Fruit fly (Drosophila melanogaster) whole organism, embryonic: ENCODE measurements around the gene Pfdn2.
A peak's percentile ranks its signal among the peaks of the same experiment; 100 is the strongest.

ENCODE experiments used
- Atf-2 ChIP-seq: fragments of 200-800 bp; sonication (Bioruptor generic); optimal IDR thresholded peaks from 2 replicates; lab custom pipeline; 2016; ENCODE audit warnings: missing biosample characterization, missing genetic modification characterization
- Atf3 ChIP-seq: fragments of 200-800 bp; sonication (Bioruptor generic); optimal IDR thresholded peaks from 3 replicates; lab custom pipeline; 2016; ENCODE audit warnings: missing biosample characterization, missing genetic modification characterization
- CG11085 ChIP-seq: fragments of 200-800 bp; sonication (Bioruptor generic); IDR thresholded peaks from 2 replicates; pipeline ENCODE4 v1.3.6; 2022; ENCODE audit warnings: missing biosample characterization, missing genetic modification characterization
- CG11247 ChIP-seq: fragments of 200-800 bp; sonication (Bioruptor generic); IDR thresholded peaks from 2 replicates; pipeline ENCODE4 v1.3.6; 2022; ENCODE audit warnings: missing biosample characterization, missing genetic modification characterization
- CG13123 ChIP-seq: fragments of 200-800 bp; sonication (Bioruptor generic); optimal IDR thresholded peaks from 2 replicates; lab custom pipeline; 2016; ENCODE audit warnings: missing biosample characterization, missing genetic modification characterization
- CG13296 ChIP-seq: fragments of 200-800 bp; sonication (Bioruptor generic); optimal IDR thresholded peaks from 3 replicates; lab custom pipeline; 2018; ENCODE audit warnings: missing biosample characterization, mild to moderate bottlenecking, missing genetic modification characterization
- CG13775 ChIP-seq: fragments of 200-800 bp; sonication (Bioruptor generic); optimal IDR thresholded peaks from 3 replicates; lab custom pipeline; 2017; ENCODE audit warnings: missing biosample characterization, mild to moderate bottlenecking, missing genetic modification characterization
- CG14860 ChIP-seq: fragments of 200-800 bp; sonication (Bioruptor generic); IDR thresholded peaks from 3 replicates; pipeline ENCODE4 v1.3.6; 2022; ENCODE audit warnings: missing biosample characterization, missing genetic modification characterization; ENCODE audit not compliant: partially characterized antibody
- CG15011 ChIP-seq: fragments of 200-800 bp; sonication (Bioruptor generic); optimal IDR thresholded peaks from 3 replicates; lab custom pipeline; 2018; ENCODE audit warnings: missing biosample characterization, mild to moderate bottlenecking, missing genetic modification characterization
- CG1647 ChIP-seq: fragments of 200-800 bp; sonication (Bioruptor generic); optimal IDR thresholded peaks from 3 replicates; lab custom pipeline; 2016; ENCODE audit warnings: missing biosample characterization, missing genetic modification characterization
- CG32767 ChIP-seq: fragments of 200-800 bp; sonication (Bioruptor generic); IDR thresholded peaks from 2 replicates; pipeline ENCODE4 v1.3.6; 2022; ENCODE audit warnings: missing biosample characterization, missing genetic modification characterization
- CG32772 ChIP-seq: fragments of 200-800 bp; sonication (Bioruptor generic); IDR thresholded peaks from 2 replicates; pipeline ENCODE4 v1.3.6; 2022; ENCODE audit warnings: missing biosample characterization, missing genetic modification characterization
- CG42726 ChIP-seq: fragments of 200-800 bp; sonication (Bioruptor generic); IDR thresholded peaks from 2 replicates; pipeline ENCODE4 v1.3.6; 2022; ENCODE audit warnings: missing biosample characterization, missing genetic modification characterization; ENCODE audit not compliant: partially characterized antibody
- CG4282 ChIP-seq: fragments of 200-800 bp; sonication (Bioruptor generic); optimal IDR thresholded peaks from 2 replicates; lab custom pipeline; 2016; ENCODE audit warnings: missing biosample characterization, missing genetic modification characterization
- CG4328 ChIP-seq: fragments of 200-800 bp; sonication (Bioruptor generic); optimal IDR thresholded peaks from 3 replicates; lab custom pipeline; 2017; ENCODE audit warnings: missing biosample characterization, missing genetic modification reagents, missing genetic modification characterization
- CG6254 ChIP-seq: fragments of 200-800 bp; sonication (Bioruptor generic); optimal IDR thresholded peaks from 3 replicates; lab custom pipeline; 2017; ENCODE audit warnings: mild to moderate bottlenecking, missing biosample characterization, missing genetic modification reagents, missing genetic modification characterization
- CG6765 ChIP-seq: fragments of 200-800 bp; sonication (Bioruptor generic); optimal IDR thresholded peaks from 3 replicates; lab custom pipeline; 2017; ENCODE audit warnings: missing biosample characterization, mild to moderate bottlenecking, missing genetic modification characterization
- E2f1 ChIP-seq: fragments of 200-800 bp; sonication (Bioruptor generic); IDR thresholded peaks from 2 replicates; pipeline ENCODE4 v1.3.6; 2022; ENCODE audit warnings: missing biosample characterization, missing genetic modification characterization
- E2f2 ChIP-seq: fragments of 200-800 bp; sonication (Bioruptor generic); IDR thresholded peaks from 2 replicates; pipeline ENCODE4 v1.3.6; 2022; ENCODE audit warnings: missing biosample characterization, missing genetic modification characterization
- GATAe ChIP-seq: fragments of 200-800 bp; sonication (Bioruptor generic); conservative IDR thresholded peaks from 2 replicates; pipeline ENCODE4 v1.3.6; 2022; ENCODE audit warnings: missing biosample characterization, missing genetic modification characterization
- HLHmδ ChIP-seq: fragments of 200-800 bp; sonication (Bioruptor generic); optimal IDR thresholded peaks from 2 replicates; lab custom pipeline; 2018; ENCODE audit warnings: missing biosample characterization, mild to moderate bottlenecking, missing genetic modification characterization, moderate library complexity
- Hsf ChIP-seq: fragments of 200-800 bp; sonication (Bioruptor generic); optimal IDR thresholded peaks from 3 replicates; lab custom pipeline; 2016; ENCODE audit warnings: missing biosample characterization, missing genetic modification characterization
- Lpt ChIP-seq: fragments of >200 bp; optimal IDR thresholded peaks from 2 replicates; lab custom pipeline; 2018; ENCODE audit warnings: missing biosample characterization, missing genetic modification characterization
- Rx ChIP-seq: fragments of 200-800 bp; sonication (Bioruptor generic); IDR thresholded peaks from 2 replicates; pipeline ENCODE4 v1.3.6; 2022; ENCODE audit warnings: missing biosample characterization, missing genetic modification characterization
- Side ChIP-seq: fragments of 200-800 bp; sonication (Bioruptor generic); optimal IDR thresholded peaks from 2 replicates; lab custom pipeline; 2016; ENCODE audit warnings: missing biosample characterization, missing genetic modification characterization
- Six4 ChIP-seq: fragments of 200-800 bp; sonication (Bioruptor generic); optimal IDR thresholded peaks from 2 replicates; lab custom pipeline; 2016; ENCODE audit warnings: missing biosample characterization, missing genetic modification characterization
- Xbp1 ChIP-seq: fragments of 200-800 bp; sonication (Bioruptor generic); optimal IDR thresholded peaks from 3 replicates; lab custom pipeline; 2016; ENCODE audit warnings: missing biosample characterization, mild to moderate bottlenecking, missing genetic modification characterization
- ac ChIP-seq: fragments of 200-800 bp; sonication (Bioruptor generic); optimal IDR thresholded peaks from 3 replicates; lab custom pipeline; 2017; ENCODE audit warnings: missing biosample characterization, mild to moderate bottlenecking, missing genetic modification characterization
- ase ChIP-seq: fragments of 200-800 bp; sonication (Bioruptor generic); IDR thresholded peaks from 3 replicates; pipeline ENCODE4 v1.3.6; 2022; ENCODE audit warnings: missing biosample characterization, missing genetic modification characterization
- cato ChIP-seq: fragments of 200-800 bp; sonication (Bioruptor generic); optimal IDR thresholded peaks from 2 replicates; lab custom pipeline; 2016; ENCODE audit warnings: missing biosample characterization, missing genetic modification characterization, borderline replicate concordance
- cg ChIP-seq: fragments of 200-800 bp; sonication (Bioruptor generic); optimal IDR thresholded peaks from 3 replicates; lab custom pipeline; 2019; ENCODE audit warnings: missing biosample characterization, mild to moderate bottlenecking, missing genetic modification characterization, moderate library complexity
- corto ChIP-seq: fragments of 200-800 bp; sonication (Bioruptor generic); optimal IDR thresholded peaks from 2 replicates; lab custom pipeline; 2016; ENCODE audit warnings: missing biosample characterization, mild to moderate bottlenecking, missing genetic modification characterization, moderate library complexity
- cwo ChIP-seq: fragments of 200-800 bp; sonication (Bioruptor generic); optimal IDR thresholded peaks from 3 replicates; lab custom pipeline; 2017; ENCODE audit warnings: missing biosample characterization, missing genetic modification characterization, mild to moderate bottlenecking, moderate library complexity, missing genetic modification reagents
- da ChIP-seq: fragments of 200-800 bp; sonication (Bioruptor generic); optimal IDR thresholded peaks from 2 replicates; lab custom pipeline; 2016; ENCODE audit warnings: missing biosample characterization, missing genetic modification characterization
- dan ChIP-seq: fragments of 200-800 bp; sonication (Bioruptor generic); IDR thresholded peaks from 2 replicates; pipeline ENCODE4 v1.3.6; 2022; ENCODE audit warnings: missing biosample characterization, missing genetic modification characterization
- dysf ChIP-seq: fragments of 200-800 bp; sonication (Bioruptor generic); IDR thresholded peaks from 3 replicates; pipeline ENCODE4 v1.3.6; 2022; ENCODE audit warnings: missing biosample characterization, missing genetic modification characterization
- gfzf ChIP-seq: fragments of 200-800 bp; sonication (Bioruptor generic); optimal IDR thresholded peaks from 2 replicates; lab custom pipeline; 2016; ENCODE audit warnings: missing biosample characterization, mild to moderate bottlenecking, missing genetic modification characterization, moderate library complexity
- grn ChIP-seq: fragments of 200-800 bp; sonication (Bioruptor generic); optimal IDR thresholded peaks from 3 replicates; lab custom pipeline; 2017; ENCODE audit warnings: missing biosample characterization, missing genetic modification characterization
- hkb ChIP-seq, 2 experiments: fragments of 200-800 bp in 1 of 2; fragments of >200 bp in 1 of 2; sonication (Bioruptor generic) in 1 of 2; IDR thresholded peaks in 1 of 2; optimal IDR thresholded peaks in 1 of 2; 2 replicates each; pipeline versions ENCODE4 v1.3.6 to Lab custom; 2017 to 2022; ENCODE audit warnings: missing biosample characterization in 1 of 2, missing genetic modification characterization in 1 of 2
- klu ChIP-seq: fragments of 200-800 bp; sonication (Bioruptor generic); IDR thresholded peaks from 2 replicates; pipeline ENCODE4 v1.3.6; 2022; ENCODE audit warnings: missing biosample characterization, missing genetic modification characterization
- mld ChIP-seq: fragments of 200-800 bp; sonication (Bioruptor generic); IDR thresholded peaks from 3 replicates; pipeline ENCODE4 v1.3.6; 2022; ENCODE audit warnings: missing biosample characterization, missing genetic modification characterization; ENCODE audit not compliant: partially characterized antibody
- p53 ChIP-seq: fragments of 200-800 bp; sonication (Bioruptor generic); optimal IDR thresholded peaks from 2 replicates; lab custom pipeline; 2016; ENCODE audit warnings: missing biosample characterization, missing genetic modification characterization
- pita ChIP-seq: fragments of 200-800 bp; sonication (Bioruptor generic); optimal IDR thresholded peaks from 2 replicates; lab custom pipeline; 2017; ENCODE audit warnings: missing biosample characterization, mild to moderate bottlenecking, missing genetic modification characterization
- sens ChIP-seq: fragments of 200-800 bp; sonication (Bioruptor generic); peaks from one replicate; lab custom pipeline; 2016; ENCODE audit warnings: missing biosample characterization, missing genetic modification characterization
- sens-2 ChIP-seq: fragments of 200-800 bp; sonication (Bioruptor generic); IDR thresholded peaks from 2 replicates; pipeline ENCODE4 v1.3.6; 2022; ENCODE audit warnings: missing biosample characterization, missing genetic modification characterization
- seq ChIP-seq: fragments of 200-800 bp; sonication (Bioruptor generic); IDR thresholded peaks from 2 replicates; pipeline ENCODE4 v1.3.6; 2022; ENCODE audit warnings: missing biosample characterization, missing genetic modification characterization
- sna ChIP-seq: fragments of 200-800 bp; sonication (Bioruptor generic); IDR thresholded peaks from 2 replicates; pipeline ENCODE4 v1.3.6; 2022; ENCODE audit warnings: missing biosample characterization, missing genetic modification characterization; ENCODE audit not compliant: partially characterized antibody
- ttk ChIP-seq: fragments of 200-800 bp; sonication (Bioruptor generic); IDR thresholded peaks from 2 replicates; pipeline ENCODE4 v2.1.2; 2022; ENCODE audit warnings: missing biosample characterization, missing genetic modification characterization
- zen ChIP-seq: fragments of 200-800 bp; sonication (Bioruptor generic); optimal IDR thresholded peaks from 3 replicates; lab custom pipeline; 2018; ENCODE audit warnings: missing biosample characterization, mild to moderate bottlenecking, missing genetic modification characterization, moderate library complexity

The Pfdn2 gene

dm6 chr3L:11118627-11119395, 44.6 kb upstream of the Pfdn2 start (continued):
- TF ChIP-seq CG32767 (GFP tag; lab: Robert Waterston, UW) (peak; percentile 89), Atf-2 (peak; percentile 55), Lpt (no peak), Hsf (GFP tag; lab: Kevin White, UChicago) (peak; percentile 38), dan (no peak), Xbp1 (GFP tag; lab: Kevin White, UChicago) (peak; percentile 11), CG32772 (no peak), cwo (GFP tag; lab: Kevin White, UChicago) (peak; percentile 55), dysf (GFP tag; lab: Robert Waterston, UW) (peak; percentile 27; the same call in 1 of the 3 replicates), ase (0 out of 3 replicates have a peak, but pooled peaks have one; percentile 30), CG1647 (GFP tag; lab: Kevin White, UChicago) (peak; percentile 47), CG4282 (GFP tag; lab: Kevin White, UChicago) (peak; percentile 24), cato (no peak), CG4328 (GFP tag; lab: Kevin White, UChicago) (peak; percentile 95), CG42726 (no peak), corto (peak; percentile 74), sens (peak; percentile 87), CG6254 (peak; percentile 61), grn (peak; percentile 73), ac (GFP tag; lab: Kevin White, UChicago) (peak; percentile 70), cg (peak; percentile 99), CG13775 (GFP tag; lab: Kevin White, UChicago) (no peak), mld (GFP tag; lab: Robert Waterston, UW) (no peak), Atf3 (GFP tag; lab: Kevin White, UChicago) (peak; percentile 42), CG11247 (GFP tag; lab: Robert Waterston, UW) (0 out of 2 replicates have a peak, but pooled peaks have one; percentile 27), Six4 (no peak), CG11085 (no peak; the same call in 1 of the 2 replicates), CG14860 (GFP tag; lab: Robert Waterston, UW) (no peak), da (GFP tag; lab: Kevin White, UChicago) (peak; percentile 6), E2f2 (GFP tag; lab: Robert Waterston, UW) (peak; percentile 50; the same call in 1 of the 2 replicates), GATAe (GFP tag; lab: Robert Waterston, UW) (no peak), hkb (optimal IDR thresholded peaks at IDR 0.05; lab: Kevin White, UChicago) (no peak), hkb (GFP tag; IDR thresholded peaks at IDR 0.05; lab: Robert Waterston, UW) (peak; percentile 85), Side (GFP tag; lab: Kevin White, UChicago) (peak; percentile 80), ttk (GFP tag; lab: Robert Waterston, UW) (no peak), Rx (GFP tag; lab: Robert Waterston, UW) (no peak), pita (GFP tag; lab: Kevin White, UChicago) (no peak), sna (GFP tag; lab: Robert Waterston, UW) (no peak), seq (GFP tag; lab: Robert Waterston, UW) (peak; percentile 80), CG6765 (GFP tag; lab: Kevin White, UChicago) (peak; percentile 79), HLHmδ (GFP tag; lab: Kevin White, UChicago) (peak; percentile 81), p53 (GFP tag; lab: Kevin White, UChicago) (peak; percentile 64), E2f1 (GFP tag; lab: Robert Waterston, UW) (no peak; the same call in 1 of the 2 replicates), CG13296 (GFP tag; lab: Kevin White, UChicago) (peak; percentile 83), sens-2 (GFP tag; lab: Robert Waterston, UW) (peak; percentile 68), zen (peak; percentile 31), CG15011 (GFP tag; lab: Kevin White, UChicago) (peak; percentile 75), gfzf (no peak), CG13123 (GFP tag; lab: Kevin White, UChicago) (peak; percentile 68), klu (no peak)
